Worm (Caenorhabditis elegans) whole organism, L4 larva: Measurements from ENCODE around the gene let-92.

Source experiments
- D1046.2 ChIP-seq: fragments of 200-800 bp; sonication (Bioruptor generic); IDR thresholded peaks from 2 replicates; pipeline ENCODE4 v1.3.6; 2022; ENCODE audit warnings: missing genetic modification characterization, missing compliant biosample characterization
- F10B5.3 ChIP-seq: sonication (generic microtip); optimal IDR thresholded peaks from 2 replicates; lab custom pipeline; 2016; ENCODE audit warnings: mild to moderate bottlenecking, missing genetic modification characterization, missing compliant biosample characterization
- F26F4.8 ChIP-seq: fragments of 200-800 bp; sonication (Bioruptor generic); conservative IDR thresholded peaks from 2 replicates; pipeline ENCODE4 v1.3.6; 2022; ENCODE audit warnings: missing genetic modification characterization, missing compliant biosample characterization
- F37D6.2 ChIP-seq: sonication (generic microtip); optimal IDR thresholded peaks from 2 replicates; lab custom pipeline; 2016; ENCODE audit warnings: mild to moderate bottlenecking, missing genetic modification characterization, missing compliant biosample characterization
- Y105C5A.15 ChIP-seq: fragments of 200-800 bp; sonication (Bioruptor generic); IDR thresholded peaks from 2 replicates; pipeline ENCODE4 v1.3.6; 2022; ENCODE audit warnings: missing genetic modification characterization, missing compliant biosample characterization
- Y5F2A.4 ChIP-seq: fragments of 200-800 bp; sonication (Bioruptor generic); optimal IDR thresholded peaks from 2 replicates; lab custom pipeline; 2018; ENCODE audit warnings: mild to moderate bottlenecking, missing genetic modification characterization, missing compliant biosample characterization
- aha-1 ChIP-seq: fragments of 150-350 bp; peaks from one replicate; lab custom pipeline; 2014; ENCODE audit warnings: missing biosample characterization, missing genetic modification characterization
- aly-2 ChIP-seq: sonication (generic microtip); optimal IDR thresholded peaks from 2 replicates; lab custom pipeline; 2018; ENCODE audit warnings: missing biosample characterization, missing genetic modification characterization
- ceh-20 ChIP-seq: fragments of 200-800 bp; sonication (Bioruptor generic); IDR thresholded peaks from 2 replicates; pipeline ENCODE4 v1.3.6; 2022; ENCODE audit warnings: missing genetic modification reagents, missing genetic modification characterization, missing compliant biosample characterization
- ceh-28 ChIP-seq: fragments of 150-350 bp; optimal IDR thresholded peaks from 2 replicates; lab custom pipeline; 2014; ENCODE audit warnings: missing biosample characterization, missing genetic modification reagents, missing genetic modification characterization
- ces-1 ChIP-seq: fragments of 150-350 bp; sonication (generic microtip); optimal IDR thresholded peaks from 4 replicates; lab custom pipeline; 2014; ENCODE audit warnings: missing biosample characterization, missing genetic modification reagents, missing genetic modification characterization
- cey-2 ChIP-seq: sonication (generic microtip); optimal IDR thresholded peaks from 3 replicates; lab custom pipeline; 2017; ENCODE audit warnings: missing genetic modification characterization, mild to moderate bottlenecking, missing compliant biosample characterization, antibody characterized with exemption, borderline replicate concordance; ENCODE audit not compliant: insufficient read depth
- daf-16 ChIP-seq, 3 experiments: sonication (generic microtip); optimal IDR thresholded peaks; 2 replicates each; lab custom pipeline; 2016 to 2017; ENCODE audit warnings: missing genetic modification characterization in 3 of 3, missing genetic modification reagents in 3 of 3, mild to moderate bottlenecking in 2 of 3, missing compliant biosample characterization in 2 of 3, missing biosample characterization in 1 of 3, moderate library complexity in 1 of 3
- dpl-1 ChIP-seq: fragments of 150-350 bp; optimal IDR thresholded peaks from 2 replicates; lab custom pipeline; 2014; ENCODE audit warnings: missing biosample characterization, missing genetic modification reagents, missing genetic modification characterization
- dve-1 ChIP-seq: sonication (generic microtip); optimal IDR thresholded peaks from 2 replicates; lab custom pipeline; 2017; ENCODE audit warnings: antibody characterized with exemption, mild to moderate bottlenecking, missing genetic modification characterization, missing compliant biosample characterization; ENCODE audit not compliant: insufficient read depth
- egl-43 ChIP-seq: fragments of 200-800 bp; sonication (Bioruptor generic); IDR thresholded peaks from 2 replicates; pipeline ENCODE4 v1.3.6; 2022; ENCODE audit warnings: missing genetic modification reagents, missing genetic modification characterization, missing compliant biosample characterization
- fkh-10 ChIP-seq: fragments of 150-350 bp; optimal IDR thresholded peaks from 2 replicates; lab custom pipeline; 2014; ENCODE audit warnings: missing biosample characterization, missing genetic modification reagents, missing genetic modification characterization
- hif-1 ChIP-seq, 2 experiments: sonication (generic microtip); optimal IDR thresholded peaks; 2 replicates each; lab custom pipeline; 2016 to 2017; ENCODE audit warnings: missing compliant biosample characterization in 2 of 2, missing genetic modification characterization in 2 of 2, missing genetic modification reagents in 2 of 2, missing genotype in 2 of 2, mild to moderate bottlenecking in 1 of 2
- hlh-11 ChIP-seq: fragments of 200-800 bp; sonication (Bioruptor generic); optimal IDR thresholded peaks from 2 replicates; lab custom pipeline; 2018; ENCODE audit warnings: mild to moderate bottlenecking, missing genetic modification characterization, missing compliant biosample characterization
- hlh-30 ChIP-seq: sonication (generic microtip); optimal IDR thresholded peaks from 2 replicates; lab custom pipeline; 2017; ENCODE audit warnings: antibody characterized with exemption, mild to moderate bottlenecking, missing genetic modification characterization, missing compliant biosample characterization; ENCODE audit not compliant: insufficient read depth
- lin-15B ChIP-seq: fragments of 150-350 bp; sonication (generic microtip); optimal IDR thresholded peaks from 3 replicates; lab custom pipeline; 2014; ENCODE audit warnings: missing biosample characterization, missing genetic modification characterization
- lin-38 ChIP-seq: fragments of 200-800 bp; sonication (Bioruptor generic); IDR thresholded peaks from 2 replicates; pipeline ENCODE4 v1.3.6; 2022; ENCODE audit warnings: missing genetic modification reagents, missing genetic modification characterization, missing compliant biosample characterization
- lsy-2 ChIP-seq, 2 experiments: fragments of 150-350 bp in 1 of 2; sonication (generic microtip) in 1 of 2; optimal IDR thresholded peaks; 2 replicates each; lab custom pipeline; 2014 to 2017; ENCODE audit warnings: missing biosample characterization in 2 of 2, missing genetic modification characterization in 2 of 2
- mep-1 ChIP-seq: fragments of 150-350 bp; sonication (generic microtip); optimal IDR thresholded peaks from 3 replicates; lab custom pipeline; 2014; ENCODE audit warnings: missing biosample characterization, missing genetic modification characterization
- mes-2 ChIP-seq: sonication (generic microtip); optimal IDR thresholded peaks from 2 replicates; lab custom pipeline; 2016; ENCODE audit warnings: missing genotype, mild to moderate bottlenecking, missing genetic modification characterization, missing compliant biosample characterization; ENCODE audit not compliant: poor library complexity, severe bottlenecking
- mxl-3 ChIP-seq: fragments of 200-800 bp; sonication (Bioruptor generic); optimal IDR thresholded peaks from 2 replicates; lab custom pipeline; 2018; ENCODE audit warnings: mild to moderate bottlenecking, missing genetic modification characterization, missing compliant biosample characterization
- nhr-10 ChIP-seq: fragments of 150-350 bp; optimal IDR thresholded peaks from 2 replicates; lab custom pipeline; 2014; ENCODE audit warnings: missing biosample characterization, missing genetic modification characterization
- nhr-11 ChIP-seq: fragments of 150-350 bp; optimal IDR thresholded peaks from 2 replicates; lab custom pipeline; 2014; ENCODE audit warnings: missing biosample characterization, missing genetic modification characterization
- nhr-28 ChIP-seq: fragments of 150-350 bp; optimal IDR thresholded peaks from 2 replicates; lab custom pipeline; 2014; ENCODE audit warnings: missing biosample characterization, missing genetic modification characterization
- nhr-76 ChIP-seq: fragments of 150-350 bp; optimal IDR thresholded peaks from 2 replicates; lab custom pipeline; 2014; ENCODE audit warnings: missing biosample characterization, missing genetic modification characterization
- nhr-77 ChIP-seq: fragments of 150-350 bp; optimal IDR thresholded peaks from 2 replicates; lab custom pipeline; 2014; ENCODE audit warnings: missing biosample characterization, missing genetic modification characterization
- php-3 ChIP-seq: fragments of 200-800 bp; sonication (Bioruptor generic); IDR thresholded peaks from 2 replicates; pipeline ENCODE4 v1.3.6; 2022; ENCODE audit warnings: missing genetic modification reagents, missing genetic modification characterization, missing compliant biosample characterization
- rbr-2 ChIP-seq: sonication (generic microtip); optimal IDR thresholded peaks from 2 replicates; lab custom pipeline; 2016; ENCODE audit warnings: missing genotype, missing genetic modification characterization, missing compliant biosample characterization
- skn-1 ChIP-seq: fragments of 150-350 bp; optimal IDR thresholded peaks from 2 replicates; lab custom pipeline; 2014; ENCODE audit warnings: missing biosample characterization, missing genetic modification characterization
- tra-1 ChIP-seq: fragments of 200-800 bp; sonication (Bioruptor generic); IDR thresholded peaks from 2 replicates; pipeline ENCODE4 v1.3.6; 2022; ENCODE audit warnings: missing genetic modification reagents, missing genetic modification characterization, missing compliant biosample characterization
- unc-62 ChIP-seq, 3 experiments: fragments of 150-350 bp in 1 of 3; sonication (generic microtip); optimal IDR thresholded peaks in 2 of 3; peaks in 1 of 3; 1 replicate in 1 of 3; 2 replicates in 2 of 3; lab custom pipeline; 2014 to 2017; ENCODE audit warnings: missing biosample characterization in 3 of 3, missing genetic modification characterization in 3 of 3, missing genetic modification reagents in 3 of 3, missing genotype in 1 of 3
- zfp-2 ChIP-seq: sonication (generic microtip); optimal IDR thresholded peaks from 2 replicates; lab custom pipeline; 2016; ENCODE audit warnings: mild to moderate bottlenecking, missing genetic modification characterization, missing compliant biosample characterization
- zip-11 ChIP-seq: fragments of 200-800 bp; sonication (Bioruptor generic); IDR thresholded peaks from 2 replicates; pipeline ENCODE4 v1.3.6; 2022; ENCODE audit warnings: missing genetic modification characterization, missing compliant biosample characterization
- zip-2 ChIP-seq: fragments of 150-350 bp; optimal IDR thresholded peaks from 2 replicates; lab custom pipeline; 2014; ENCODE audit warnings: missing biosample characterization, missing genetic modification characterization
- ztf-11 ChIP-seq: fragments of 150-350 bp; optimal IDR thresholded peaks from 2 replicates; lab custom pipeline; 2014; ENCODE audit warnings: missing biosample characterization, missing genetic modification characterization

Gene let-92

ce11 chrIV:11854777-11855176 lies 3.5 kb upstream of the let-92 start, which contains the start of gene tag-30 (continued):
- TF ChIP-seq tra-1 (no peak), zfp-2 (tag; lab: Kevin White, UChicago) (no peak), nhr-10 (tag; lab: Kevin White, UChicago) (no peak)

- TF ChIP-seq unc-62 (GFP tag; optimal IDR thresholded peaks at IDR 0.05 in 1 of 2; lab: Kevin White, UChicago) = peak in 1 of 2 experiments; percentile 92
- TF ChIP-seq unc-62 (tag; optimal IDR thresholded peaks at IDR 0.05; lab: Kevin White, UChicago) = no peak
- TF ChIP-seq nhr-11 (tag; lab: Kevin White, UChicago) = no peak
Observed at ce11 chrIV:11855424-11855823, 2.8 kb upstream of the let-92 start.

ce11 chrIV:11855900-11856660 lies 2.2 kb upstream of the let-92 start, which contains the start of gene ech-2:
Gene ech-2, minus strand, starts transcription at chrIV:11856351.
- TF ChIP-seq D1046.2 (GFP tag; lab: Robert Waterston, UW) (no peak), zip-2 (tag; lab: Kevin White, UChicago) (no peak), Y5F2A.4 (GFP tag; lab: Kevin White, UChicago) (no peak), aly-2 (tag; lab: Kevin White, UChicago) (no peak), unc-62 (GFP tag; optimal IDR thresholded peaks at IDR 0.05 in 1 of 2; lab: Kevin White, UChicago) (peak in 1 of 2 experiments; percentile 23), unc-62 (tag; optimal IDR thresholded peaks at IDR 0.05; lab: Kevin White, UChicago) (no peak), F26F4.8 (GFP tag; lab: Robert Waterston, UW) (no peak), cey-2 (tag; lab: Kevin White, UChicago) (no peak), mes-2 (tag; lab: Kevin White, UChicago) (peak; percentile 69), zip-11 (GFP tag; lab: Robert Waterston, UW) (no peak), skn-1 (tag; lab: Kevin White, UChicago) (no peak), ceh-28 (tag; lab: Kevin White, UChicago) (no peak), mep-1 (tag; lab: Kevin White, UChicago) (peak; percentile 29), hif-1 (tag; optimal IDR thresholded peaks at IDR 0.05; lab: Kevin White, UChicago) (no peak), php-3 (GFP tag; lab: Robert Waterston, UW) (no peak), lsy-2 (tag; optimal IDR thresholded peaks at IDR 0.05; lab: Kevin White, UChicago) (peak in 1 of 2 experiments; percentile 43), ces-1 (GFP tag; lab: Kevin White, UChicago) (no peak), F37D6.2 (tag; lab: Kevin White, UChicago) (no peak), aha-1 (tag; lab: Kevin White, UChicago) (peak; percentile 94), fkh-10 (GFP tag; lab: Kevin White, UChicago) (no peak), dpl-1 (GFP tag; lab: Kevin White, UChicago) (peak; percentile 42), hlh-30 (tag; lab: Kevin White, UChicago) (peak; percentile 38), hlh-11 (no peak), dve-1 (tag; lab: Kevin White, UChicago) (peak; percentile 41), lin-15B (tag; lab: Kevin White, UChicago) (no peak), daf-16 (GFP tag; optimal IDR thresholded peaks at IDR 0.05; lab: Kevin White, UChicago) (no peak), daf-16 (tag; optimal IDR thresholded peaks at IDR 0.05; lab: Kevin White, UChicago) (peak; percentile 53), nhr-76 (tag; lab: Kevin White, UChicago) (no peak), egl-43 (GFP tag; lab: Robert Waterston, UW) (no peak), rbr-2 (peak; percentile 2), mxl-3 (GFP tag; lab: Kevin White, UChicago) (no peak), nhr-77 (tag; lab: Kevin White, UChicago) (no peak), ceh-20 (GFP tag; lab: Robert Waterston, UW) (no peak), lin-38 (GFP tag; lab: Robert Waterston, UW) (peak; percentile 58), Y105C5A.15 (GFP tag; lab: Robert Waterston, UW) (no peak), F10B5.3 (tag; lab: Kevin White, UChicago) (no peak), ztf-11 (no peak), nhr-11 (tag; lab: Kevin White, UChicago) (no peak), nhr-28 (no peak)
